Worm (Caenorhabditis elegans): ENCODE data around the gene nspc-5.
A peak's percentile ranks its signal among the peaks of the same experiment; 100 is the strongest.

DNA sequence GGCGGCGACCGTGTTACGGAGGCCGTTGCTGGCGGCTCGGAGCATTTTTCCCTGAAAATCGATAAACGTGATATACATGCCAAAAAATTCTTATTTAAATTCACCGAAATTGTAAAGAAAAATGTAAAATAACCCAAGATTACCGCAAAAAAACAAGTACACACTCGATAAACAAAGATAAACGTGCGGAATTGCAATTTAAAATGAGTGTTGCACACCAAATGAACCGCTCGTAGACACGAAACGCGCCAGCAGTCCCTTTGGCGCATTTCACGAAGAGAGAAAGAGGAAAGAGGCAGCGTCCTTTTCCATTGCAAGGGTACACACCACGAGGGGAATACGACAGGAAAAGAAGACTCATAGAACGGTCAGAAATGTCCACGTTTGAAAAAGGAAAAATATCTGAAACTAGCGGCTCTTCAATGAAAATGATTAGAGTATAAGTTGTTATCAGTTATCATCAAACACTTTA lies 7.5 kb downstream of the nspc-5 start, which contains the start of gene sdha-1:
- no peak for TF ChIP-seq nhr-11 (tag; optimal IDR thresholded peaks at IDR 0.05)
- no peak for TF ChIP-seq dmd-4 (tag; optimal IDR thresholded peaks at IDR 0.05; ENCODE audit: borderline replicate concordance)
- no peak for TF ChIP-seq nhr-232 (tag; optimal IDR thresholded peaks at IDR 0.05)
- no peak for TF ChIP-seq fkh-6 (tag; optimal IDR thresholded peaks at IDR 0.05)
- no peak for TF ChIP-seq ets-4 (tag; optimal IDR thresholded peaks at IDR 0.05)
- TF ChIP-seq pqm-1 (tag; optimal IDR thresholded peaks at IDR 0.05) = peak; percentile 42
- no peak for TF ChIP-seq lim-6 (tag; optimal IDR thresholded peaks at IDR 0.05)
- TF ChIP-seq elt-2 (tag; optimal IDR thresholded peaks at IDR 0.05) = peak; percentile 38
- no peak for TF ChIP-seq ama-1 (optimal IDR thresholded peaks at IDR 0.05)
